Worm (Caenorhabditis elegans) whole organism, L2 larva: ENCODE data around the gene Y51H7C.10.

Experiments
- C34F6.9 ChIP-seq: fragments of 150-350 bp; optimal IDR thresholded peaks from 2 replicates; lab custom pipeline; 2014; ENCODE audit warnings: missing biosample characterization, missing genetic modification characterization
- F13H6.1 ChIP-seq: sonication (generic microtip); optimal IDR thresholded peaks from 2 replicates; lab custom pipeline; 2016; ENCODE audit warnings: missing genetic modification characterization, missing compliant biosample characterization
- Y55F3AM.14 ChIP-seq: fragments of 200-800 bp; sonication (Bioruptor generic); optimal IDR thresholded peaks from 2 replicates; lab custom pipeline; 2018; ENCODE audit warnings: mild to moderate bottlenecking, missing genetic modification characterization, missing compliant biosample characterization
- ZK546.5 ChIP-seq: sonication (generic microtip); optimal IDR thresholded peaks from 2 replicates; lab custom pipeline; 2017; ENCODE audit warnings: missing biosample characterization, missing genetic modification characterization
- alr-1 ChIP-seq: fragments of 150-350 bp; optimal IDR thresholded peaks from 2 replicates; lab custom pipeline; 2014; ENCODE audit warnings: missing biosample characterization, missing genetic modification characterization
- blmp-1 ChIP-seq: sonication (generic microtip); optimal IDR thresholded peaks from 2 replicates; lab custom pipeline; 2017; ENCODE audit warnings: missing genetic modification characterization, mild to moderate bottlenecking, missing compliant biosample characterization, antibody characterized with exemption, moderate library complexity; ENCODE audit not compliant: insufficient read depth
- ceh-16 ChIP-seq: fragments of 150-350 bp; optimal IDR thresholded peaks from 2 replicates; lab custom pipeline; 2014; ENCODE audit warnings: missing biosample characterization, missing genetic modification characterization
- ceh-82 ChIP-seq: fragments of 150-350 bp; optimal IDR thresholded peaks from 2 replicates; lab custom pipeline; 2014; ENCODE audit warnings: missing biosample characterization, missing genetic modification characterization
- egl-27 ChIP-seq: sonication (generic microtip); optimal IDR thresholded peaks from 3 replicates; lab custom pipeline; 2017; ENCODE audit warnings: missing biosample characterization, missing genetic modification reagents, missing genetic modification characterization
- elt-1 ChIP-seq: fragments of 150-350 bp; optimal IDR thresholded peaks from 2 replicates; lab custom pipeline; 2014; ENCODE audit warnings: missing biosample characterization, missing genetic modification characterization
- elt-3 ChIP-seq: sonication (generic microtip); optimal IDR thresholded peaks from 2 replicates; lab custom pipeline; 2017; ENCODE audit warnings: missing biosample characterization, missing genetic modification characterization
- fos-1 ChIP-seq: fragments of 150-350 bp; optimal IDR thresholded peaks from 2 replicates; lab custom pipeline; 2014; ENCODE audit warnings: missing biosample characterization, missing genetic modification characterization
- lin-11 ChIP-seq: fragments of 150-350 bp; sonication (generic microtip); optimal IDR thresholded peaks from 2 replicates; lab custom pipeline; 2014; ENCODE audit warnings: missing biosample characterization, missing genetic modification characterization, inconsistent platforms, mixed read lengths
- lsy-2 ChIP-seq, 2 experiments: fragments of 150-350 bp in 1 of 2; sonication (generic microtip) in 1 of 2; optimal IDR thresholded peaks; 2 replicates each; lab custom pipeline; 2014 to 2017; ENCODE audit warnings: missing biosample characterization in 2 of 2, missing genetic modification characterization in 2 of 2
- mbf-1 ChIP-seq: sonication (generic microtip); optimal IDR thresholded peaks from 2 replicates; lab custom pipeline; 2017; ENCODE audit warnings: missing biosample characterization, missing genetic modification characterization
- mdl-1 ChIP-seq, 2 experiments: fragments of 150-350 bp in 1 of 2; sonication (generic microtip) in 1 of 2; optimal IDR thresholded peaks; 2 replicates each; lab custom pipeline; 2017; ENCODE audit warnings: missing biosample characterization in 2 of 2, missing genetic modification characterization in 2 of 2
- nhr-10 ChIP-seq: sonication (generic microtip); optimal IDR thresholded peaks from 2 replicates; lab custom pipeline; 2017; ENCODE audit warnings: missing biosample characterization, missing genetic modification characterization
- nhr-11 ChIP-seq: fragments of 150-350 bp; optimal IDR thresholded peaks from 2 replicates; lab custom pipeline; 2014; ENCODE audit warnings: missing biosample characterization, missing genetic modification characterization
- nhr-129 ChIP-seq: fragments of 150-350 bp; optimal IDR thresholded peaks from 2 replicates; lab custom pipeline; 2014; ENCODE audit warnings: missing biosample characterization, missing genetic modification characterization
- nhr-23 ChIP-seq: fragments of 150-350 bp; optimal IDR thresholded peaks from 2 replicates; lab custom pipeline; 2014; ENCODE audit warnings: missing biosample characterization, missing genetic modification reagents, missing genetic modification characterization
- nhr-237 ChIP-seq: fragments of 150-350 bp; optimal IDR thresholded peaks from 2 replicates; lab custom pipeline; 2014; ENCODE audit warnings: missing biosample characterization, missing genetic modification characterization
- nhr-25 ChIP-seq: fragments of 150-350 bp; sonication (generic microtip); optimal IDR thresholded peaks from 3 replicates; lab custom pipeline; 2014; ENCODE audit warnings: missing biosample characterization, missing genetic modification characterization
- nhr-6 ChIP-seq: fragments of 150-350 bp; optimal IDR thresholded peaks from 2 replicates; lab custom pipeline; 2014; ENCODE audit warnings: missing biosample characterization, missing genetic modification characterization
- nhr-77 ChIP-seq: fragments of 150-350 bp; optimal IDR thresholded peaks from 2 replicates; lab custom pipeline; 2014; ENCODE audit warnings: missing biosample characterization, missing genetic modification characterization
- peb-1 ChIP-seq: fragments of 150-350 bp; optimal IDR thresholded peaks from 2 replicates; lab custom pipeline; 2014; ENCODE audit warnings: missing biosample characterization, missing genetic modification characterization
- sem-4 ChIP-seq: fragments of 150-350 bp; optimal IDR thresholded peaks from 2 replicates; lab custom pipeline; 2014; ENCODE audit warnings: missing biosample characterization, missing genetic modification reagents, missing genetic modification characterization
- skn-1 ChIP-seq: sonication (generic microtip); optimal IDR thresholded peaks from 2 replicates; lab custom pipeline; 2017; ENCODE audit warnings: missing biosample characterization, missing genetic modification characterization
- snpc-4 ChIP-seq: fragments of 150-350 bp; optimal IDR thresholded peaks from 2 replicates; lab custom pipeline; 2014; ENCODE audit warnings: missing biosample characterization, missing genetic modification characterization
- unc-39 ChIP-seq: fragments of 150-350 bp; optimal IDR thresholded peaks from 2 replicates; lab custom pipeline; 2014; ENCODE audit warnings: missing biosample characterization, missing genetic modification characterization
- unc-55 ChIP-seq: fragments of 150-350 bp; sonication (generic microtip); optimal IDR thresholded peaks from 3 replicates; lab custom pipeline; 2014; ENCODE audit warnings: missing biosample characterization, missing genetic modification reagents, missing genetic modification characterization
- ztf-11 ChIP-seq: sonication (generic microtip); optimal IDR thresholded peaks from 2 replicates; lab custom pipeline; 2017; ENCODE audit warnings: missing biosample characterization, missing genetic modification characterization
- ztf-4 ChIP-seq: fragments of 150-350 bp; optimal IDR thresholded peaks from 2 replicates; lab custom pipeline; 2014; ENCODE audit warnings: missing biosample characterization, missing genetic modification characterization

Y51H7C.10 gene

ce11 chrII:1378259-1378658 lies 45.3 kb downstream of the Y51H7C.10 start, which contains the start of gene F54D12.10:
F54D12.10 (minus strand) TSS chrII:1378359.
- TF ChIP-seq nhr-11 (tag; lab: Kevin White, UChicago) (no peak), ceh-82 (tag; lab: Kevin White, UChicago) (no peak), skn-1 (no peak), ztf-4 (tag; lab: Kevin White, UChicago) (no peak), ZK546.5 (no peak), snpc-4 (tag; lab: Kevin White, UChicago) (no peak), lin-11 (tag; lab: Kevin White, UChicago) (no peak), ceh-16 (no peak), nhr-25 (no peak), nhr-77 (tag; lab: Kevin White, UChicago) (no peak), egl-27 (tag; lab: Kevin White, UChicago) (no peak), alr-1 (tag; lab: Kevin White, UChicago) (no peak), peb-1 (tag; lab: Kevin White, UChicago) (no peak), blmp-1 (tag; lab: Kevin White, UChicago) (no peak), mbf-1 (tag; lab: Kevin White, UChicago) (no peak)

DNA sequence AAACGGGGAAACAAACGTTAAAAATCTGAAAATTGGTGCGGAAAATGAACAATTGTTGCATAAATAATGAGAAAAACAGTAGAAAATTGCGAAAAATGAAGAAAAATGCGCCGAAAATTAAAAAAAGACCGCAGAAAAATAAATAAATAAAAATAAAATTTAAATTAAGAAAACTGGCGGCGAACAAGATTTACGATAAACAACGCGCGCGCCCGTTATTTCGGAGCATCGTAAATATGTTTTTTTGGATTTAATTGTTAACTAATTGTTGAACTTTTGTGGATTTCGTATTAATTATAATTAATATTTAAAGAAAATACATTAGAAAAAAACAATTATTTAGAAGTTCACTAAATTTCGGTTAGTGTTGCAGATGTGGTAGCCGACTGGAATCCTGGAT lies 46.8 kb downstream of the Y51H7C.10 start:
- TF ChIP-seq sem-4 (tag; lab: Kevin White, UChicago) (no peak), lin-11 (tag; lab: Kevin White, UChicago) (no peak), unc-55 (GFP tag; lab: Kevin White, UChicago) (peak; percentile 30), nhr-11 (tag; lab: Kevin White, UChicago) (no peak)

DNA sequence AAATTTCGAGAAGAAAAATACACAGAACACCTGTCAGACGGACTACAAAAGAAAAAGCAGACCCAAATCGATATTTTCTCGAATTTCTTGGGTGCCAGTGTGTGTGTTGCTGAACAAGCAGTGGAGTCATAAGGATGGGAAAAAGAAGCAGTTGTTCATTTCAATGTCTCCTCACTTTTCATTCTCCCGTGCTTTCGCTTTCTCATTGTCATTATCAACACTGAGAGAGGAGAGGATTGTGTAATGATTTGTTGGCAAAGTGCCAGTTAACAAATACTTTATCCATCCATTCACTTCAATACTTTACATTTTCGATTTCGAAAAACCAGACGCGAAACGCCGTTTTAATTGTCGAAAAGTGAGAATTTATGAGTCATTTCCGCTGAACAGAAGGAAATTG lies 47.9 kb downstream of the Y51H7C.10 start:
- TF ChIP-seq nhr-129 (tag; lab: Kevin White, UChicago) = peak; percentile 45
- no peak for TF ChIP-seq fos-1 (tag; lab: Kevin White, UChicago)
- no peak for TF ChIP-seq elt-3 (tag; lab: Kevin White, UChicago)
- TF ChIP-seq F13H6.1 = peak; percentile 37
- TF ChIP-seq nhr-6 (tag; lab: Kevin White, UChicago) = no peak
- TF ChIP-seq nhr-237 (tag; lab: Kevin White, UChicago) = no peak
- TF ChIP-seq alr-1 (tag; lab: Kevin White, UChicago) = no peak
- no peak for TF ChIP-seq sem-4 (tag; lab: Kevin White, UChicago)
- peak in 1 of 2 experiments; percentile 35 for TF ChIP-seq lsy-2 (tag; optimal IDR thresholded peaks at IDR 0.05; lab: Kevin White, UChicago)

DNA sequence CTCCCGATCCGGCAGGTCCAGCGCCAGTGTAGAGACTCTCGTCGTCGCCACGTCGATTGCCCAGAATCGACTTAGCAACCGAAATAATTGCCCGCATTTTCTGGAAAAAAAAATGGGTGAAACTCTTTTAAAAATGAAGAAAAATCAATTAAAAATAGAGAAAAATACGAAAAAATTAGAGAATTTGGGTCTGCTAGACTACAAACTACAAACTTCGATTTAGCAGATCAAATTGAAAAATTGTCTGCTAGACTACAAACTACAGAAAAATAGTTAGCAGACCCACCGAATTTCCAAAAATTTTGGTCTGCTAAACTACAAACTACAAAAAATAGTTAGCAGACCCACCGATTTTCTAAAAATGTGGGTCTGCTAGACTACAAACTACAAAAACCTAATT lies 48.7 kb downstream of the Y51H7C.10 start, which contains the start of gene rog-1:
Gene rog-1, minus strand, starts transcription at position 101 of the 400 bp plus-strand sequence.
- TF ChIP-seq nhr-25 (no peak), fos-1 (tag; lab: Kevin White, UChicago) (no peak), sem-4 (tag; lab: Kevin White, UChicago) (no peak), C34F6.9 (no peak), ztf-11 (tag; lab: Kevin White, UChicago) (no peak), lsy-2 (tag; optimal IDR thresholded peaks at IDR 0.05; lab: Kevin White, UChicago) (no peak), ceh-82 (tag; lab: Kevin White, UChicago) (no peak), elt-3 (tag; lab: Kevin White, UChicago) (no peak), alr-1 (tag; lab: Kevin White, UChicago) (no peak), ceh-16 (no peak), nhr-129 (tag; lab: Kevin White, UChicago) (no peak), nhr-77 (tag; lab: Kevin White, UChicago) (no peak), unc-39 (tag; lab: Kevin White, UChicago) (no peak), egl-27 (tag; lab: Kevin White, UChicago) (no peak)

DNA sequence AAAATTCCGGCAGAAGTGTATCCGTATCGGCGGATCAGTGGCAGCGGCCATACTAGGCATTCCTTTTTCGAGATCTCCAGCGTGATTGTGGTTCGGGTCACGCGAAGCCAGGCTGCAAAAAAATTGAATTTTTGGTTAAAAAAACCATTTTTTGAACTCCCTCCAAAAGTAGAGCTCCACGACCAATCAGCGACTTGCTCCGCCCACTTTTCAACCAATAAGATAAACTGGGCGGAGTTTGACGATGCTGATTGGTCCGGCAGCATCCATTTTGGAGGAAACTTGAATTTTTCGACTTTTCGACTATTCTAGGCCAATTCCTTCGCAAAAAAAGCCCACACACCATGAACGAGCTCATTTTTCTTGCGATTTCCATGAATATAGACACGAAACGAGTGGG lies 49.1 kb downstream of the Y51H7C.10 start:
- TF ChIP-seq nhr-10 (tag; lab: Kevin White, UChicago) (no peak), snpc-4 (tag; lab: Kevin White, UChicago) (no peak), nhr-11 (tag; lab: Kevin White, UChicago) (no peak), elt-1 (tag; lab: Kevin White, UChicago) (no peak), Y55F3AM.14 (GFP tag; lab: Kevin White, UChicago) (no peak), sem-4 (tag; lab: Kevin White, UChicago) (no peak), nhr-23 (no peak), unc-55 (GFP tag; lab: Kevin White, UChicago) (no peak), mdl-1 (tag; optimal IDR thresholded peaks at IDR 0.05; lab: Kevin White, UChicago) (no peak)
